Worm (Caenorhabditis elegans): ENCODE data around the gene icap-1.

icap-1 gene

ce11 chrIV:13755619-13756018 is 31.1 kb downstream of the icap-1 start:
- no peak for TF ChIP-seq fkh-3 (tag; optimal IDR thresholded peaks at IDR 0.05)
- no peak for TF ChIP-seq akir-1 (GFP tag; optimal IDR thresholded peaks at IDR 0.05)
- TF ChIP-seq xnd-1 (tag; optimal IDR thresholded peaks at IDR 0.05): no peak

DNA sequence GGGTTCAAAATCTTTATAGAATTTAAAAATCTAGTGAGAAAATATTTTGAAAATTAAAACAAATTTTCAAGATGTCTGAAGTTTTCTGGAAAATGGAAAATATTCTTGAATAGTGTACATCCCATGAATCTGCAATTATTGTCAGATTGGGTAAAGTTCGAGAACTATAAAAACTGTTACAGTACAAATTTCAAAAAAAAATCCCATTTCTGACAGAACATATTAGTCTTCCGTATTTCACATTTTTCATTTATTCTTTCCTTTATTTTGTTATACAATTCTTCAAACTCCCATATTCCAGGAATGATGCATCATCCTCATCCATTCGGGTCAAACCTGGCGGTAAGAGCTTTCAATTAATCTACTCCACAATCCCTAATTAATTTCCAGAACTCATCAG is 36.7 kb downstream of the icap-1 start, which contains the start of gene sorb-1:
sorb-1 (plus strand) TSS at position 301 of the 400 bp plus-strand sequence.
- TF ChIP-seq egrh-3 (GFP tag; IDR thresholded peaks at IDR 0.05) (no peak), F23B12.7 (tag; optimal IDR thresholded peaks at IDR 0.05; ENCODE audit: insufficient read depth) (no peak), nhr-179 (tag; optimal IDR thresholded peaks at IDR 0.05) (no peak), dox-1 (GFP tag; IDR thresholded peaks at IDR 0.05) (no peak), cebp-1 (GFP tag; IDR thresholded peaks at IDR 0.05) (no peak), cebp-1 (tag; optimal IDR thresholded peaks at IDR 0.05) (no peak), B0261.1 (tag; optimal IDR thresholded peaks at IDR 0.05) (no peak), lin-40 (tag; optimal IDR thresholded peaks at IDR 0.05) (no peak), mel-28 (tag; optimal IDR thresholded peaks at IDR 0.05; ENCODE audit: borderline replicate concordance) (no peak), F22D6.2 (tag; optimal IDR thresholded peaks at IDR 0.05) (no peak), B0035.1 (tag; optimal IDR thresholded peaks at IDR 0.05) (no peak), ZK185.1 (tag; optimal IDR thresholded peaks at IDR 0.05; ENCODE audit: poor library complexity, severe bottlenecking) (no peak), B0336.3 (GFP tag; IDR thresholded peaks at IDR 0.05) (no peak), rcor-1 (GFP tag; IDR thresholded peaks at IDR 0.05) (no peak), mes-4 (tag; optimal IDR thresholded peaks at IDR 0.05) (no peak)

ce11 chrIV:13748798-13749197 is 38.0 kb downstream of the icap-1 start:
- TF ChIP-seq sdz-38 (tag; optimal IDR thresholded peaks at IDR 0.05): no peak
- TF ChIP-seq ztf-3 (GFP tag; optimal IDR thresholded peaks at IDR 0.05): no peak
- no peak for TF ChIP-seq cebp-1 (GFP tag; IDR thresholded peaks at IDR 0.05)
- no peak for TF ChIP-seq cebp-1 (tag; optimal IDR thresholded peaks at IDR 0.05)
- no peak for TF ChIP-seq ets-4 (GFP tag; optimal IDR thresholded peaks at IDR 0.05)
- no peak for TF ChIP-seq dox-1 (GFP tag; IDR thresholded peaks at IDR 0.05)

- TF ChIP-seq egrh-3 (GFP tag; IDR thresholded peaks at IDR 0.05) (no peak), B0336.3 (GFP tag; IDR thresholded peaks at IDR 0.05) (no peak), F49E8.2 (tag; optimal IDR thresholded peaks at IDR 0.05; ENCODE audit: insufficient read depth) (no peak), lsl-1 (GFP tag; optimal IDR thresholded peaks at IDR 0.05) (no peak), ceh-91 (GFP tag; IDR thresholded peaks at IDR 0.05) (no peak), madf-8 (GFP tag; conservative IDR thresholded peaks at IDR 0.05) (no peak), T07F8.4 (tag; optimal IDR thresholded peaks at IDR 0.05) (no peak), fkh-3 (tag; optimal IDR thresholded peaks at IDR 0.05) (no peak), mcd-1 (GFP tag; IDR thresholded peaks at IDR 0.05) (no peak), gei-17 (GFP tag; optimal IDR thresholded peaks at IDR 0.05) (no peak), tbp1 (GFP tag; optimal IDR thresholded peaks at IDR 0.05) (no peak), let-526 (GFP tag; IDR thresholded peaks at IDR 0.05) (no peak), K11D2.4 (GFP tag; IDR thresholded peaks at IDR 0.05) (no peak), bed-1 (GFP tag; IDR thresholded peaks at IDR 0.05) (no peak), nhr-27 (tag; optimal IDR thresholded peaks at IDR 0.05) (no peak), zim-3 (tag; optimal IDR thresholded peaks at IDR 0.05) (no peak), Y53G8AR.9 (GFP tag; conservative IDR thresholded peaks at IDR 0.05) (no peak)
Measured at ce11 chrIV:13745409-13745808, 41.4 kb downstream of the icap-1 start, which contains the start of gene C47A4.5. Gene C47A4.5, plus strand, starts transcription at chrIV:13745709.

Data from whole organism, young adult.